Worm (Caenorhabditis elegans) whole organism, L4/young adult: Measurements from ENCODE around the gene F18A11.2.
"Not testable (repeated sequence)": the region's sequence is repeated elsewhere in the genome, so short reads cannot be mapped to it uniquely, and the experiment has no call there.

Source experiments
- W03F9.2 ChIP-seq: fragments of 150-350 bp; optimal IDR thresholded peaks from 2 replicates; lab custom pipeline; 2014; ENCODE audit warnings: missing biosample characterization, missing genetic modification characterization
- dao-5 ChIP-seq: sonication (generic microtip); optimal IDR thresholded peaks from 2 replicates; lab custom pipeline; 2016; ENCODE audit warnings: missing genotype, missing genetic modification characterization, moderate library complexity, missing compliant biosample characterization
- him-1 ChIP-seq: sonication (generic microtip); optimal IDR thresholded peaks from 2 replicates; lab custom pipeline; 2016; ENCODE audit warnings: missing genotype, missing genetic modification reagents, missing genetic modification characterization, missing compliant biosample characterization

F18A11.2 gene

ce11 chrII:13073102-13073501, 41.6 kb downstream of the F18A11.2 start, which contains the start of gene F42G4.5:
Gene F42G4.5 (plus strand): TSS chrII:13073480.
- TF ChIP-seq dao-5 (tag; lab: Kevin White, UChicago) = no peak
- TF ChIP-seq him-1 = no peak
- no peak for TF ChIP-seq W03F9.2 (tag; lab: Kevin White, UChicago)

ce11 chrII:13073742-13074141, 42.2 kb downstream of the F18A11.2 start:
- TF ChIP-seq him-1 = no peak
- no peak for TF ChIP-seq dao-5 (tag; lab: Kevin White, UChicago)
- TF ChIP-seq W03F9.2 (tag; lab: Kevin White, UChicago) = no peak

ce11 chrII:13076301-13076916, 44.9 kb downstream of the F18A11.2 start:
- no peak for TF ChIP-seq him-1
- TF ChIP-seq dao-5 (tag; lab: Kevin White, UChicago) = no peak
- TF ChIP-seq W03F9.2 (tag; lab: Kevin White, UChicago) = no peak

ce11 chrII:13077746-13078145, 46.2 kb downstream of the F18A11.2 start:
- TF ChIP-seq dao-5 (tag; lab: Kevin White, UChicago) = no peak
- no peak for TF ChIP-seq him-1
- TF ChIP-seq W03F9.2 (tag; lab: Kevin White, UChicago) = no peak

ce11 chrII:13078848-13079428, 47.4 kb downstream of the F18A11.2 start, which contains the start of gene F42G4.6:
Gene F42G4.6 (plus strand): TSS chrII:13079378.
- no peak for TF ChIP-seq him-1
- no peak for TF ChIP-seq dao-5 (tag; lab: Kevin White, UChicago)
- TF ChIP-seq W03F9.2 (tag; lab: Kevin White, UChicago) = no peak

- not testable (repeated sequence) for TF ChIP-seq W03F9.2 (tag; lab: Kevin White, UChicago); him-1; dao-5 (tag; lab: Kevin White, UChicago)
Measured at ce11 chrII:13080607-13081006, 49.1 kb downstream of the F18A11.2 start, which contains the start of gene Y81G3A.2. Gene Y81G3A.2 (plus strand): TSS chrII:13080907.

- not testable (repeated sequence) for TF ChIP-seq dao-5 (tag; lab: Kevin White, UChicago); W03F9.2 (tag; lab: Kevin White, UChicago); him-1
Measured at ce11 chrII:13082403-13082802, 50.9 kb downstream of the F18A11.2 start, which contains the start of gene Y81G3A.6. Gene Y81G3A.6 (minus strand): TSS chrII:13082503.

ce11 chrII:13083752-13084214, 52.3 kb downstream of the F18A11.2 start, which contains the start of the genes Y81G3A.1 and gcn-2:
Gene Y81G3A.1 (minus strand): TSS chrII:13083926.
Gene gcn-2 (plus strand): TSS chrII:13084164.
- TF ChIP-seq him-1 = no peak
- no peak for TF ChIP-seq W03F9.2 (tag; lab: Kevin White, UChicago)
- TF ChIP-seq dao-5 (tag; lab: Kevin White, UChicago) = no peak

- TF ChIP-seq W03F9.2 (tag; lab: Kevin White, UChicago) (no peak), dao-5 (tag; lab: Kevin White, UChicago) (no peak), him-1 (no peak)
Measured at ce11 chrII:13085951-13086350, 54.5 kb downstream of the F18A11.2 start.
